Worm (Caenorhabditis elegans) whole organism, mixed stage, embryonic: ENCODE data around the gene srx-23.

Experiments
- bed-3 ChIP-seq: fragments of 200-800 bp; sonication (Bioruptor generic); optimal IDR thresholded peaks from 3 replicates; lab custom pipeline; 2018; ENCODE audit warnings: mild to moderate bottlenecking, missing genetic modification characterization, moderate library complexity, missing compliant biosample characterization
- elt-1 ChIP-seq: sonication (generic microtip); optimal IDR thresholded peaks from 2 replicates; lab custom pipeline; 2017; ENCODE audit warnings: missing genetic modification characterization, mild to moderate bottlenecking, missing compliant biosample characterization, antibody characterized with exemption, moderate library complexity, borderline replicate concordance; ENCODE audit not compliant: insufficient read depth
- lin-13 ChIP-seq: fragments of 150-350 bp; optimal IDR thresholded peaks from 2 replicates; lab custom pipeline; 2014; ENCODE audit warnings: missing biosample characterization, missing genetic modification characterization
- lsy-2 ChIP-seq: fragments of 150-350 bp; optimal IDR thresholded peaks from 2 replicates; lab custom pipeline; 2014; ENCODE audit warnings: missing biosample characterization, missing genetic modification characterization
- nhr-12 ChIP-seq: fragments of 150-350 bp; optimal IDR thresholded peaks from 2 replicates; lab custom pipeline; 2014; ENCODE audit warnings: missing biosample characterization, missing genetic modification characterization
- nhr-237 ChIP-seq: fragments of 150-350 bp; optimal IDR thresholded peaks from 2 replicates; lab custom pipeline; 2014; ENCODE audit warnings: missing biosample characterization, missing genetic modification characterization
- nhr-28 ChIP-seq: fragments of 150-350 bp; optimal IDR thresholded peaks from 2 replicates; lab custom pipeline; 2014; ENCODE audit warnings: missing biosample characterization, missing genetic modification characterization
- pha-4 ChIP-seq: fragments of 150-350 bp; optimal IDR thresholded peaks from 2 replicates; lab custom pipeline; 2018; ENCODE audit warnings: missing biosample characterization, missing genetic modification reagents, missing genetic modification characterization
- snpc-4 ChIP-seq: fragments of 150-350 bp; optimal IDR thresholded peaks from 2 replicates; lab custom pipeline; 2014; ENCODE audit warnings: missing biosample characterization, missing genetic modification characterization
- unc-120 ChIP-seq: sonication (generic microtip); optimal IDR thresholded peaks from 2 replicates; lab custom pipeline; 2017; ENCODE audit warnings: missing genetic modification characterization, missing compliant biosample characterization; ENCODE audit not compliant: poor library complexity, severe bottlenecking
- unc-62 ChIP-seq: fragments of 150-350 bp; optimal IDR thresholded peaks from 2 replicates; lab custom pipeline; 2014; ENCODE audit warnings: missing biosample characterization, missing genetic modification reagents, missing genetic modification characterization

DNA sequence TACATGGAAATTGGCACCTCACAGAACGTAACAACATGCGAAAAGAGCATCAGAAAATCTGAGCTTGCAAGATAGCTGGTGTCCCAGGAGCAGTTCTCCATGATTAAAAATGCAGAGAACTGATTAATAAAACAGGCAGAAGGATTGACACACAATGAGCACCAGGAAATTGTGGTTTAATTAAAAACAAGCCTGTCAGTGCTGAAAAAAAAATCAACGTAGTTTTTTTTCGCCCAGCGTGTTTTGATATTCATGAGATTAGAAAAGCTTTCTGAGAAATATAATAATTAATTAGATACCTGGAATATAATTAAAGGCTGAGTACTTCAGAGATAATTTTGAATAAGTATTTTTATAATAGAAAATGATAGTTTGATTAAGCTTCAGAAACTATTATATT lies 24.5 kb upstream of the srx-23 start, which contains the start of gene srh-246:
- TF ChIP-seq elt-1: no peak
- no peak for TF ChIP-seq nhr-28 (tag; lab: Kevin White, UChicago)
- TF ChIP-seq snpc-4 (tag; lab: Kevin White, UChicago): no peak
- no peak for TF ChIP-seq unc-62 (GFP tag; lab: Kevin White, UChicago)
- no peak for TF ChIP-seq nhr-237
- TF ChIP-seq pha-4 (tag; lab: Kevin White, UChicago): no peak
- no peak for TF ChIP-seq lsy-2 (tag; lab: Kevin White, UChicago)
- TF ChIP-seq bed-3 (GFP tag; lab: Kevin White, UChicago): no peak
- no peak for TF ChIP-seq lin-13 (tag; lab: Kevin White, UChicago)
- no peak for TF ChIP-seq nhr-12 (tag; lab: Kevin White, UChicago)
- TF ChIP-seq unc-120: no peak
